Fruit fly (Drosophila melanogaster): ENCODE measurements around the gene CG31342.

The CG31342 gene

dm6 chr3R:12985828-12986530, at the start of gene CG31342:
Gene CG31342, plus strand, starts transcription at chr3R:12986041.
- peak; percentile 48 for TF ChIP-seq CG17801 (GFP tag; optimal IDR thresholded peaks at IDR 0.05; ENCODE audit: partially characterized antibody)

- TF ChIP-seq CG17801 (GFP tag; optimal IDR thresholded peaks at IDR 0.05; ENCODE audit: partially characterized antibody) = no peak
Measured at dm6 chr3R:12957388-12957787, 28.5 kb upstream of the CG31342 start.

dm6 chr3R:12960227-12960626, 25.6 kb upstream of the CG31342 start:
- no peak for TF ChIP-seq CG17801 (GFP tag; optimal IDR thresholded peaks at IDR 0.05; ENCODE audit: partially characterized antibody)

dm6 chr3R:12960929-12961855, 24.6 kb upstream of the CG31342 start, which contains the start of gene Spc25:
Gene Spc25, plus strand, starts transcription at chr3R:12961745.
- TF ChIP-seq CG17801 (GFP tag; optimal IDR thresholded peaks at IDR 0.05; ENCODE audit: partially characterized antibody) = peak; percentile 15

- TF ChIP-seq CG17801 (GFP tag; optimal IDR thresholded peaks at IDR 0.05; ENCODE audit: partially characterized antibody) = no peak
Measured at dm6 chr3R:12962612-12963011, 23.2 kb upstream of the CG31342 start.

- no peak for TF ChIP-seq CG17801 (GFP tag; optimal IDR thresholded peaks at IDR 0.05; ENCODE audit: partially characterized antibody)
Measured at dm6 chr3R:12963491-12963890, 22.4 kb upstream of the CG31342 start, which contains the start of gene Cyp304a1. Gene Cyp304a1, plus strand, starts transcription at chr3R:12963791.

DNA sequence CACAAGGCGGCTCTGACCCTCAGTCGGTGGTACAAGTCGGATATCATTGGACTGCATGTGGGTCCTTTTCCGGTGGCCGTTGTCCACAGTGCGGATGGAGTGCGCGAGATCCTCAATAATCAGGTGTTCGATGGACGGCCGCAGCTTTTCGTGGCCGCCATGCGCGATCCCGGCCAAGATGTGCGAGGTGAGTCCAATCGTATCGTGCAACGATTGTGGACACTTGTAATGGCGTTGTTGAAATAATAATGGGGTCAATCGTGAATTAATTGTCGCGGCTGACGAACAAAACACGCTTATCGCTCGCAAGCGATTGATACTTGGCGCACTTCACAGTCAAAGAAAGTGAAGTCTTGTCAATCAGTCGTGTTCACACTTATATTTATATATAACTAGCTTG, 21.8 kb upstream of the CG31342 start:
- TF ChIP-seq CG17801 (GFP tag; optimal IDR thresholded peaks at IDR 0.05; ENCODE audit: partially characterized antibody) = no peak

- no peak for TF ChIP-seq CG17801 (GFP tag; optimal IDR thresholded peaks at IDR 0.05; ENCODE audit: partially characterized antibody)
Measured at dm6 chr3R:12967612-12968011, 18.2 kb upstream of the CG31342 start, which contains the start of the genes CG14384 and grsm. Gene CG14384, minus strand, starts transcription at chr3R:12967712. Gene grsm, minus strand, starts transcription at chr3R:12967712.

dm6 chr3R:12972106-12972505, 13.7 kb upstream of the CG31342 start:
- TF ChIP-seq CG17801 (GFP tag; optimal IDR thresholded peaks at IDR 0.05; ENCODE audit: partially characterized antibody) = no peak

DNA sequence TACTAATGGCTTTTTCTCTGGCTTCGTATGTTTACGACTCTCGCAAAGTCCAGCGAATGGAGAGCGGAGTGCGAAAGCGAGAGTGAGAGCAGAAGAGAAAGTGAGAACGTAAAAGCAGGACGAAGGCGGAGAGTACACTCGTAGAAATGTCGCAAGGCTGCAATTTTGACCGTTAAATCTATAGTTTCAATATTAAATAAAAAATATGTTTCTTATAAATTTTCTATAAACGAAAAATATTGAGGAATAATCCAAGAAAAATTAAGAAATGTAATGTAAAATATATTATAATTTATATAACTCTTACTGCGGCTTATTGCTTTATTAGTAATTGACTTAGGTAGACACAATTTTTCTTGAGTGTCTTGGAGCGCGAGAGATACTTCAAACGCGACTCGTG, 11.4 kb upstream of the CG31342 start:
- no peak for TF ChIP-seq CG17801 (GFP tag; optimal IDR thresholded peaks at IDR 0.05; ENCODE audit: partially characterized antibody)

dm6 chr3R:12975223-12975622, 10.6 kb upstream of the CG31342 start:
- TF ChIP-seq CG17801 (GFP tag; optimal IDR thresholded peaks at IDR 0.05; ENCODE audit: partially characterized antibody) = no peak

- TF ChIP-seq CG17801 (GFP tag; optimal IDR thresholded peaks at IDR 0.05; ENCODE audit: partially characterized antibody) = no peak
Measured at dm6 chr3R:12977371-12978050, 8.3 kb upstream of the CG31342 start, which contains the start of the genes CG7381 and CG7091. Gene CG7381, minus strand, starts transcription at chr3R:12977471. Gene CG7091, plus strand, starts transcription at chr3R:12978000.

dm6 chr3R:12980628-12981219, 5.1 kb upstream of the CG31342 start, which contains the start of gene Paip2:
Gene Paip2, plus strand, starts transcription at chr3R:12980792.
- no peak for TF ChIP-seq CG17801 (GFP tag; optimal IDR thresholded peaks at IDR 0.05; ENCODE audit: partially characterized antibody)

dm6 chr3R:12981334-12982166, 4.3 kb upstream of the CG31342 start:
- TF ChIP-seq CG17801 (GFP tag; optimal IDR thresholded peaks at IDR 0.05; ENCODE audit: partially characterized antibody) = peak; percentile 72

Data from ovary, adult (tissue).